Fruit fly (Drosophila melanogaster) whole organism, pupa: ENCODE data around the gene spn-B.

ENCODE experiments used
- CG10348 ChIP-seq: fragments of 200-800 bp; sonication (Bioruptor generic); IDR thresholded peaks from 2 replicates; pipeline ENCODE4 v1.3.6; 2022; ENCODE audit warnings: missing biosample characterization, missing genetic modification characterization
- CG12605 ChIP-seq: fragments of 200-800 bp; sonication (Bioruptor generic); IDR thresholded peaks from 2 replicates; pipeline ENCODE4 v1.3.6; 2022; ENCODE audit warnings: missing biosample characterization, missing genetic modification characterization
- CG14655 ChIP-seq: fragments of 200-800 bp; sonication (Bioruptor generic); optimal IDR thresholded peaks from 3 replicates; lab custom pipeline; 2017; ENCODE audit warnings: mild to moderate bottlenecking, missing biosample characterization, missing genetic modification reagents, missing genetic modification characterization
- CG15710 ChIP-seq: fragments of 200-800 bp; sonication (Bioruptor generic); optimal IDR thresholded peaks from 2 replicates; lab custom pipeline; 2018; ENCODE audit warnings: missing biosample characterization, mild to moderate bottlenecking, missing genetic modification characterization, moderate library complexity
- CG32121 ChIP-seq: fragments of 200-800 bp; sonication (Bioruptor generic); IDR thresholded peaks from 2 replicates; pipeline ENCODE4 v1.3.6; 2022; ENCODE audit warnings: missing biosample characterization, missing genetic modification characterization
- CG34367 ChIP-seq: fragments of 200-800 bp; sonication (Bioruptor generic); optimal IDR thresholded peaks from 2 replicates; lab custom pipeline; 2018; ENCODE audit warnings: missing biosample characterization, mild to moderate bottlenecking, missing genetic modification characterization
- CG4496 ChIP-seq: fragments of 200-800 bp; sonication (Bioruptor generic); IDR thresholded peaks from 3 replicates; pipeline ENCODE4 v1.3.6; 2022; ENCODE audit warnings: missing biosample characterization, missing genetic modification characterization
- CG8301 ChIP-seq: fragments of 200-800 bp; sonication (Bioruptor generic); optimal IDR thresholded peaks from 2 replicates; lab custom pipeline; 2018; ENCODE audit warnings: missing biosample characterization, mild to moderate bottlenecking, missing genetic modification characterization
- EcR ChIP-seq: fragments of 200-800 bp; sonication (Bioruptor generic); optimal IDR thresholded peaks from 3 replicates; lab custom pipeline; 2019; ENCODE audit warnings: missing biosample characterization, missing genetic modification characterization, mild to moderate bottlenecking, moderate library complexity, missing genetic modification reagents
- Ets98B ChIP-seq: fragments of 200-800 bp; sonication (Bioruptor generic); IDR thresholded peaks from 2 replicates; pipeline ENCODE4 v1.3.6; 2022; ENCODE audit warnings: missing biosample characterization, missing genetic modification characterization
- rn ChIP-seq: fragments of 200-800 bp; sonication (Bioruptor generic); IDR thresholded peaks from 2 replicates; pipeline ENCODE4 v1.3.6; 2022; ENCODE audit warnings: missing biosample characterization, missing genetic modification characterization

- TF ChIP-seq CG32121 (GFP tag; lab: Robert Waterston, UW) (no peak), CG10348 (GFP tag; lab: Robert Waterston, UW) (no peak), rn (GFP tag; lab: Robert Waterston, UW) (no peak), CG4496 (GFP tag; lab: Robert Waterston, UW) (no peak), CG34367 (tag; lab: Kevin White, UChicago) (no peak), CG8301 (tag; lab: Kevin White, UChicago) (no peak), Ets98B (GFP tag; lab: Robert Waterston, UW) (no peak), EcR (no peak), CG12605 (GFP tag; lab: Robert Waterston, UW) (no peak), CG15710 (tag; lab: Kevin White, UChicago) (no peak), CG14655 (no peak)
Measured at dm6 chr3R:14371133-14371676, 43.4 kb downstream of the spn-B start.
